Worm (Caenorhabditis elegans) whole organism, midembryonic: ENCODE results near the gene C54C6.7.

Experiments
- T22C8.4 ChIP-seq: fragments of 200-800 bp; sonication (Bioruptor generic); IDR thresholded peaks from 2 replicates; pipeline ENCODE4 v1.3.6; 2022; ENCODE audit warnings: missing genetic modification characterization, missing compliant biosample characterization
- klf-2 ChIP-seq: fragments of 200-800 bp; sonication (Bioruptor generic); conservative IDR thresholded peaks from 2 replicates; pipeline ENCODE4 v1.3.6; 2022; ENCODE audit warnings: missing genetic modification reagents, missing genetic modification characterization, missing compliant biosample characterization

- TF ChIP-seq klf-2, result no peak
- TF ChIP-seq T22C8.4 (GFP tag; lab: Robert Waterston, UW), result no peak
Observed at ce11 chrIII:3540424-3540823, 5.8 kb downstream of the C54C6.7 start.
